Fruit fly (Drosophila melanogaster) whole organism, prepupa: Measurements from ENCODE around the gene MtnE.
A peak's percentile ranks its signal among the peaks of the same experiment; 100 is the strongest.

Experiments used
- Blimp-1 ChIP-seq: fragments of 200-800 bp; sonication (Bioruptor generic); optimal IDR thresholded peaks from 3 replicates; lab custom pipeline; 2017; ENCODE audit warnings: missing biosample characterization, missing genetic modification characterization, mild to moderate bottlenecking, moderate library complexity, missing genetic modification reagents
- CG10631 ChIP-seq: fragments of 200-800 bp; sonication (Bioruptor generic); optimal IDR thresholded peaks from 2 replicates; lab custom pipeline; 2016; ENCODE audit warnings: missing biosample characterization, missing genetic modification characterization
- CG10669 ChIP-seq: fragments of 200-800 bp; sonication (Bioruptor generic); optimal IDR thresholded peaks from 3 replicates; lab custom pipeline; 2018; ENCODE audit warnings: missing biosample characterization, mild to moderate bottlenecking, missing genetic modification characterization, moderate library complexity
- CG11294 ChIP-seq: fragments of 200-800 bp; sonication (Bioruptor generic); IDR thresholded peaks from 2 replicates; pipeline ENCODE4 v1.3.6; 2022; ENCODE audit warnings: missing biosample characterization, missing genetic modification characterization
- CG11902 ChIP-seq: fragments of 200-800 bp; sonication (Bioruptor generic); optimal IDR thresholded peaks from 3 replicates; lab custom pipeline; 2016; ENCODE audit warnings: missing biosample characterization, missing genetic modification characterization
- CG15336 ChIP-seq: fragments of 200-800 bp; sonication (Bioruptor generic); IDR thresholded peaks from 2 replicates; pipeline ENCODE4 v1.3.6; 2022; ENCODE audit warnings: missing biosample characterization, missing genetic modification characterization
- CG1621 ChIP-seq: fragments of 200-800 bp; sonication (Bioruptor generic); optimal IDR thresholded peaks from 3 replicates; lab custom pipeline; 2018; ENCODE audit warnings: missing biosample characterization, mild to moderate bottlenecking, missing genetic modification characterization
- CG16779 ChIP-seq: fragments of 200-800 bp; sonication (Bioruptor generic); optimal IDR thresholded peaks from 3 replicates; lab custom pipeline; 2017; ENCODE audit warnings: missing biosample characterization, mild to moderate bottlenecking, missing genetic modification characterization
- CG3032 ChIP-seq: fragments of 200-800 bp; optimal IDR thresholded peaks from 2 replicates; lab custom pipeline; 2019; ENCODE audit warnings: missing biosample characterization, mild to moderate bottlenecking, missing genetic modification characterization, moderate library complexity
- CG31627 ChIP-seq: fragments of 200-800 bp; sonication (Bioruptor generic); optimal IDR thresholded peaks from 3 replicates; lab custom pipeline; 2016; ENCODE audit warnings: missing biosample characterization, missing genetic modification characterization
- CG32006 ChIP-seq: fragments of 200-800 bp; sonication (Bioruptor generic); optimal IDR thresholded peaks from 3 replicates; lab custom pipeline; 2017; ENCODE audit warnings: missing biosample characterization, mild to moderate bottlenecking, missing genetic modification characterization
- CG34406 ChIP-seq: fragments of 200-800 bp; sonication (Bioruptor generic); optimal IDR thresholded peaks from 3 replicates; lab custom pipeline; 2016; ENCODE audit warnings: missing biosample characterization, missing genetic modification characterization
- CG3919 ChIP-seq: fragments of 200-800 bp; sonication (Bioruptor generic); optimal IDR thresholded peaks from 3 replicates; lab custom pipeline; 2016; ENCODE audit warnings: missing biosample characterization, missing genetic modification characterization
- CG4318 ChIP-seq: fragments of 200-800 bp; sonication (Bioruptor generic); optimal IDR thresholded peaks from 3 replicates; lab custom pipeline; 2017; ENCODE audit warnings: missing biosample characterization, mild to moderate bottlenecking, missing genetic modification characterization
- CG6163 ChIP-seq: fragments of 200-800 bp; sonication (Bioruptor generic); IDR thresholded peaks from 3 replicates; pipeline ENCODE4 v1.3.6; 2022; ENCODE audit warnings: missing biosample characterization, missing genetic modification characterization
- CG6792 ChIP-seq: fragments of 200-800 bp; sonication (Bioruptor generic); optimal IDR thresholded peaks from 3 replicates; lab custom pipeline; 2016; ENCODE audit warnings: missing biosample characterization, missing genetic modification characterization
- CG6808 ChIP-seq: fragments of 200-800 bp; sonication (Bioruptor generic); optimal IDR thresholded peaks from 3 replicates; lab custom pipeline; 2017; ENCODE audit warnings: missing biosample characterization, missing genetic modification characterization, mild to moderate bottlenecking, moderate library complexity, missing genetic modification reagents
- CG6854 ChIP-seq: fragments of 200-800 bp; sonication (Bioruptor generic); optimal IDR thresholded peaks from 2 replicates; lab custom pipeline; 2017; ENCODE audit warnings: missing biosample characterization, mild to moderate bottlenecking, missing genetic modification characterization
- CG7368 ChIP-seq: fragments of 200-800 bp; sonication (Bioruptor generic); optimal IDR thresholded peaks from 3 replicates; lab custom pipeline; 2016; ENCODE audit warnings: missing biosample characterization, missing genetic modification characterization
- CG8319 ChIP-seq: fragments of 200-800 bp; sonication (Bioruptor generic); optimal IDR thresholded peaks from 3 replicates; lab custom pipeline; 2016; ENCODE audit warnings: missing biosample characterization, missing genetic modification characterization
- CG8632 ChIP-seq: fragments of 200-800 bp; sonication (Bioruptor generic); optimal IDR thresholded peaks from 3 replicates; lab custom pipeline; 2016; ENCODE audit warnings: missing biosample characterization, missing genetic modification characterization
- CG9139 ChIP-seq: fragments of 200-800 bp; sonication (Bioruptor generic); optimal IDR thresholded peaks from 3 replicates; lab custom pipeline; 2017; ENCODE audit warnings: missing biosample characterization, mild to moderate bottlenecking, missing genetic modification characterization
- Eip78C ChIP-seq: fragments of 200-800 bp; sonication (Bioruptor generic); peaks from one replicate; lab custom pipeline; 2016; ENCODE audit warnings: missing biosample characterization, missing genetic modification characterization
- Eip93F ChIP-seq: fragments of 200-800 bp; sonication (Bioruptor generic); optimal IDR thresholded peaks from 2 replicates; lab custom pipeline; 2016; ENCODE audit warnings: missing biosample characterization, mild to moderate bottlenecking, missing genetic modification characterization
- Ets21C ChIP-seq: fragments of 200-800 bp; sonication (Bioruptor generic); optimal IDR thresholded peaks from 3 replicates; lab custom pipeline; 2016; ENCODE audit warnings: missing biosample characterization, missing genetic modification characterization
- Ets96B ChIP-seq: fragments of 200-800 bp; optimal IDR thresholded peaks from 2 replicates; lab custom pipeline; 2019; ENCODE audit warnings: missing biosample characterization, mild to moderate bottlenecking, missing genetic modification characterization, moderate library complexity
- Hr38 ChIP-seq: sonication (Bioruptor generic); optimal IDR thresholded peaks from 2 replicates; lab custom pipeline; 2016; ENCODE audit warnings: missing biosample characterization, missing genetic modification characterization
- Hr39 ChIP-seq: fragments of 200-800 bp; sonication (Bioruptor generic); optimal IDR thresholded peaks from 2 replicates; lab custom pipeline; 2016; ENCODE audit warnings: missing biosample characterization, missing genetic modification characterization
- Hr4 ChIP-seq: fragments of 200-800 bp; sonication (Bioruptor generic); optimal IDR thresholded peaks from 3 replicates; lab custom pipeline; 2016; ENCODE audit warnings: missing biosample characterization, missing genetic modification characterization
- Lpt ChIP-seq: fragments of 200-800 bp; sonication (Bioruptor generic); optimal IDR thresholded peaks from 3 replicates; lab custom pipeline; 2016; ENCODE audit warnings: missing biosample characterization, missing genetic modification characterization
- Met ChIP-seq: fragments of 200-800 bp; sonication (Bioruptor generic); optimal IDR thresholded peaks from 3 replicates; lab custom pipeline; 2016; ENCODE audit warnings: missing biosample characterization, missing genetic modification characterization
- OdsH ChIP-seq: fragments of 200-800 bp; sonication (Bioruptor generic); optimal IDR thresholded peaks from 3 replicates; lab custom pipeline; 2016; ENCODE audit warnings: missing biosample characterization, missing genetic modification characterization
- Sox14 ChIP-seq: fragments of 200-800 bp; sonication (Bioruptor generic); optimal IDR thresholded peaks from 3 replicates; lab custom pipeline; 2016; ENCODE audit warnings: missing biosample characterization, missing genetic modification characterization
- Sox15 ChIP-seq: fragments of 200-800 bp; sonication (Bioruptor generic); optimal IDR thresholded peaks from 3 replicates; lab custom pipeline; 2016; ENCODE audit warnings: missing biosample characterization, missing genetic modification characterization
- acj6 ChIP-seq: fragments of 200-800 bp; sonication (Bioruptor generic); optimal IDR thresholded peaks from 3 replicates; lab custom pipeline; 2016; ENCODE audit warnings: missing biosample characterization, missing genetic modification characterization
- cyc ChIP-seq: fragments of 200-800 bp; sonication (Bioruptor generic); optimal IDR thresholded peaks from 3 replicates; lab custom pipeline; 2016; ENCODE audit warnings: missing biosample characterization, missing genetic modification characterization
- dac ChIP-seq: fragments of 200-800 bp; sonication (Bioruptor generic); optimal IDR thresholded peaks from 2 replicates; lab custom pipeline; 2017; ENCODE audit warnings: missing biosample characterization, mild to moderate bottlenecking, missing genetic modification characterization
- dsx ChIP-seq: fragments of 200-800 bp; optimal IDR thresholded peaks from 3 replicates; lab custom pipeline; 2019; ENCODE audit warnings: missing biosample characterization, mild to moderate bottlenecking, missing genetic modification characterization, moderate library complexity; ENCODE audit not compliant: poor library complexity, severe bottlenecking
- eg ChIP-seq: fragments of 200-800 bp; sonication (Bioruptor generic); IDR thresholded peaks from 3 replicates; pipeline ENCODE4 v1.3.6; 2022; ENCODE audit warnings: missing biosample characterization, missing genetic modification characterization
- esn ChIP-seq: fragments of 200-800 bp; sonication (Bioruptor generic); optimal IDR thresholded peaks from 2 replicates; lab custom pipeline; 2016; ENCODE audit warnings: missing biosample characterization, mild to moderate bottlenecking, missing genetic modification characterization, moderate library complexity
- fd59A ChIP-seq: fragments of 200-800 bp; sonication (Bioruptor generic); optimal IDR thresholded peaks from 2 replicates; lab custom pipeline; 2017; ENCODE audit warnings: missing biosample characterization, mild to moderate bottlenecking, missing genetic modification characterization, missing genetic modification reagents
- fd85E ChIP-seq: fragments of 200-800 bp; sonication (Bioruptor generic); optimal IDR thresholded peaks from 3 replicates; lab custom pipeline; 2016; ENCODE audit warnings: missing biosample characterization, missing genetic modification characterization
- fkh ChIP-seq: fragments of 200-800 bp; sonication (Bioruptor generic); optimal IDR thresholded peaks from 3 replicates; lab custom pipeline; 2017; ENCODE audit warnings: missing biosample characterization, mild to moderate bottlenecking, missing genetic modification characterization, moderate library complexity
- lz ChIP-seq: fragments of 200-800 bp; sonication (Bioruptor generic); optimal IDR thresholded peaks from 3 replicates; lab custom pipeline; 2016; ENCODE audit warnings: missing biosample characterization, missing genetic modification characterization
- net ChIP-seq: fragments of 200-800 bp; sonication (Bioruptor generic); optimal IDR thresholded peaks from 3 replicates; lab custom pipeline; 2016; ENCODE audit warnings: missing biosample characterization, missing genetic modification characterization
- pdm3 ChIP-seq: fragments of 200-800 bp; sonication (Bioruptor generic); optimal IDR thresholded peaks from 3 replicates; lab custom pipeline; 2016; ENCODE audit warnings: missing biosample characterization, missing genetic modification characterization
- salr ChIP-seq, 2 experiments: fragments of 200-800 bp; sonication (Bioruptor generic); optimal IDR thresholded peaks; 3 replicates each; lab custom pipeline; 2016 to 2018; ENCODE audit warnings: missing biosample characterization in 2 of 2, missing genetic modification characterization in 2 of 2, mild to moderate bottlenecking in 1 of 2
- spab ChIP-seq: fragments of 200-800 bp; sonication (Bioruptor generic); optimal IDR thresholded peaks from 2 replicates; lab custom pipeline; 2017; ENCODE audit warnings: missing biosample characterization, mild to moderate bottlenecking, missing genetic modification characterization, missing genetic modification reagents
- ss ChIP-seq, 2 experiments: fragments of 200-800 bp; sonication (Bioruptor generic); optimal IDR thresholded peaks; 2 replicates in 1 of 2; 3 replicates in 1 of 2; lab custom pipeline; 2017 to 2018; ENCODE audit warnings: mild to moderate bottlenecking in 2 of 2, missing biosample characterization in 2 of 2, missing genetic modification characterization in 2 of 2, moderate library complexity in 1 of 2
- svp ChIP-seq: fragments of 200-800 bp; sonication (Bioruptor generic); peaks from one replicate; lab custom pipeline; 2016; ENCODE audit warnings: missing biosample characterization, missing genetic modification characterization
- topi ChIP-seq: fragments of 200-800 bp; sonication (Bioruptor generic); optimal IDR thresholded peaks from 3 replicates; lab custom pipeline; 2016; ENCODE audit warnings: missing biosample characterization, missing genetic modification characterization

MtnE gene

dm6 chr3R:20557415-20558105 lies 23.1 kb upstream of the MtnE start, which contains the start of the genes DPCoAC and CG5180:
Gene DPCoAC, minus strand, starts transcription at chr3R:20557667.
Gene CG5180, plus strand, starts transcription at chr3R:20557930.
- TF ChIP-seq eg (GFP tag; lab: Robert Waterston, UW), result peak; percentile 72
- TF ChIP-seq CG10669 (GFP tag; lab: Kevin White, UChicago), result peak; percentile 20
- TF ChIP-seq ss (GFP tag; optimal IDR thresholded peaks at IDR 0.05; lab: Kevin White, UChicago), result peak; percentile 34 to 37
- TF ChIP-seq pdm3 (GFP tag; lab: Kevin White, UChicago), result peak; percentile 52
- TF ChIP-seq CG32006 (GFP tag; lab: Kevin White, UChicago), result peak; percentile 65
- peak; percentile 79 for TF ChIP-seq svp (GFP tag; lab: Kevin White, UChicago)
- peak; percentile 75 for TF ChIP-seq CG6163
- peak; percentile 55 for TF ChIP-seq Ets21C
- TF ChIP-seq net, result peak; percentile 46
- TF ChIP-seq Sox14 (GFP tag; lab: Kevin White, UChicago), result peak; percentile 81
- no peak for TF ChIP-seq CG6792
- TF ChIP-seq spab, result no peak
- TF ChIP-seq CG10631 (GFP tag; lab: Kevin White, UChicago), result peak; percentile 72
- TF ChIP-seq Eip78C (GFP tag; lab: Kevin White, UChicago), result peak; percentile 79
- peak; percentile 29 for TF ChIP-seq fkh
- TF ChIP-seq CG3919, result peak; percentile 66
- peak; percentile 55 for TF ChIP-seq CG3032
- no peak for TF ChIP-seq CG15336
- peak; percentile 21 for TF ChIP-seq acj6 (GFP tag; lab: Kevin White, UChicago)
- peak; percentile 15 for TF ChIP-seq lz (GFP tag; lab: Kevin White, UChicago)
- TF ChIP-seq Eip93F (GFP tag; lab: Kevin White, UChicago), result peak; percentile 45
- TF ChIP-seq Lpt (GFP tag; lab: Kevin White, UChicago), result no peak
- peak; percentile 47 for TF ChIP-seq CG1621
- peak; percentile 56 for TF ChIP-seq CG4318 (GFP tag; lab: Kevin White, UChicago)
- peak; percentile 36 for TF ChIP-seq CG9139 (GFP tag; lab: Kevin White, UChicago)
- TF ChIP-seq Ets96B (tag; lab: Kevin White, UChicago), result no peak
- TF ChIP-seq Hr38 (GFP tag; lab: Kevin White, UChicago), result no peak
- no peak for TF ChIP-seq fd59A (GFP tag; lab: Kevin White, UChicago)
- TF ChIP-seq CG11294 (GFP tag; lab: Robert Waterston, UW), result peak; percentile 36; the same call in 1 of the 2 replicates
- peak; percentile 27 for TF ChIP-seq CG11902 (GFP tag; lab: Kevin White, UChicago)
- TF ChIP-seq fd85E (GFP tag; lab: Kevin White, UChicago), result no peak
- peak; percentile 68 for TF ChIP-seq Hr4
- peak; percentile 69 for TF ChIP-seq OdsH (GFP tag; lab: Kevin White, UChicago)
- TF ChIP-seq topi (GFP tag; lab: Kevin White, UChicago), result peak; percentile 32
- TF ChIP-seq cyc (GFP tag; lab: Kevin White, UChicago), result peak; percentile 69
- TF ChIP-seq dsx, result no peak
- TF ChIP-seq CG16779 (tag; lab: Kevin White, UChicago), result no peak
- peak; percentile 43 for TF ChIP-seq CG34406 (GFP tag; lab: Kevin White, UChicago)
- TF ChIP-seq esn (GFP tag; lab: Kevin White, UChicago), result peak; percentile 56
- peak; percentile 60 for TF ChIP-seq Hr39 (GFP tag; lab: Kevin White, UChicago)
- peak; percentile 74 for TF ChIP-seq CG31627
- peak; percentile 56 for TF ChIP-seq Met (GFP tag; lab: Kevin White, UChicago)
- peak; percentile 18 for TF ChIP-seq CG8632
- peak; percentile 16 for TF ChIP-seq CG6854
- TF ChIP-seq CG8319 (GFP tag; lab: Kevin White, UChicago), result peak; percentile 20
- peak in 1 of 2 experiments; percentile 65 for TF ChIP-seq salr (GFP tag; optimal IDR thresholded peaks at IDR 0.05; lab: Kevin White, UChicago)
- TF ChIP-seq CG6808 (GFP tag; lab: Kevin White, UChicago), result peak; percentile 40
- TF ChIP-seq CG7368, result peak; percentile 19
- TF ChIP-seq Blimp-1 (GFP tag; lab: Kevin White, UChicago), result peak; percentile 12
- TF ChIP-seq Sox15, result peak; percentile 46
- TF ChIP-seq dac (GFP tag; lab: Kevin White, UChicago), result peak; percentile 16
